Fruit fly (Drosophila melanogaster) whole organism, embryonic: ENCODE results near the gene zye.

ENCODE experiments used
- Atf6 ChIP-seq: fragments of 200-800 bp; sonication (Bioruptor generic); IDR thresholded peaks from 2 replicates; pipeline ENCODE4 v1.3.6; 2022; ENCODE audit warnings: missing biosample characterization, missing genetic modification characterization
- B-H1 ChIP-seq: fragments of 200-800 bp; sonication (Bioruptor generic); IDR thresholded peaks from 3 replicates; pipeline ENCODE4 v1.3.6; 2022; ENCODE audit warnings: missing biosample characterization, missing genetic modification characterization
- B-H2 ChIP-seq: fragments of 200-800 bp; sonication (Bioruptor generic); optimal IDR thresholded peaks from 2 replicates; lab custom pipeline; 2018; ENCODE audit warnings: missing biosample characterization, mild to moderate bottlenecking, missing genetic modification characterization
- Bgb ChIP-seq: fragments of 200-800 bp; sonication (Bioruptor generic); IDR thresholded peaks from 2 replicates; pipeline ENCODE4 v1.3.6; 2022; ENCODE audit warnings: missing biosample characterization, missing genetic modification characterization; ENCODE audit not compliant: partially characterized antibody
- CG10274 ChIP-seq: fragments of 200-800 bp; sonication (Bioruptor generic); optimal IDR thresholded peaks from 3 replicates; lab custom pipeline; 2017; ENCODE audit warnings: missing biosample characterization, mild to moderate bottlenecking, missing genetic modification characterization
- CG10321 ChIP-seq: fragments of 200-800 bp; sonication (Bioruptor generic); IDR thresholded peaks from 2 replicates; pipeline ENCODE4 v1.3.6; 2022; ENCODE audit warnings: missing biosample characterization, missing genetic modification characterization
- CG10543 ChIP-seq: fragments of 200-800 bp; sonication (Bioruptor generic); optimal IDR thresholded peaks from 3 replicates; lab custom pipeline; 2017; ENCODE audit warnings: missing biosample characterization, mild to moderate bottlenecking, missing genetic modification characterization, moderate library complexity
- CG10565 ChIP-seq: fragments of 200-800 bp; sonication (Bioruptor generic); optimal IDR thresholded peaks from 3 replicates; lab custom pipeline; 2016; ENCODE audit warnings: missing biosample characterization, mild to moderate bottlenecking, missing genetic modification characterization
- CG11093 ChIP-seq: fragments of 200-800 bp; sonication (Bioruptor generic); IDR thresholded peaks from 3 replicates; pipeline ENCODE4 v1.3.6; 2022; ENCODE audit warnings: missing biosample characterization, missing genetic modification characterization
- CG12104 ChIP-seq: fragments of 200-800 bp; sonication (Bioruptor generic); optimal IDR thresholded peaks from 3 replicates; lab custom pipeline; 2016; ENCODE audit warnings: missing biosample characterization, missing genetic modification characterization
- CG13123 ChIP-seq: fragments of 200-800 bp; sonication (Bioruptor generic); optimal IDR thresholded peaks from 2 replicates; lab custom pipeline; 2016; ENCODE audit warnings: missing biosample characterization, missing genetic modification characterization
- CG14965 ChIP-seq: fragments of 200-800 bp; sonication (Bioruptor generic); optimal IDR thresholded peaks from 2 replicates; lab custom pipeline; 2016; ENCODE audit warnings: missing biosample characterization, missing genetic modification characterization, borderline replicate concordance
- CG15514 ChIP-seq: fragments of 200-800 bp; sonication (Bioruptor generic); optimal IDR thresholded peaks from 3 replicates; lab custom pipeline; 2017; ENCODE audit warnings: missing biosample characterization, missing genetic modification characterization, mild to moderate bottlenecking, moderate library complexity, missing genetic modification reagents
- CG17802 ChIP-seq: fragments of 200-800 bp; sonication (Bioruptor generic); optimal IDR thresholded peaks from 2 replicates; lab custom pipeline; 2018; ENCODE audit warnings: missing biosample characterization, mild to moderate bottlenecking, missing genetic modification characterization, moderate library complexity
- CG17829 ChIP-seq: fragments of 200-800 bp; optimal IDR thresholded peaks from 2 replicates; lab custom pipeline; 2019; ENCODE audit warnings: missing biosample characterization, mild to moderate bottlenecking, missing genetic modification characterization, moderate library complexity
- CG31224 ChIP-seq: fragments of 200-800 bp; sonication (Bioruptor generic); IDR thresholded peaks from 2 replicates; pipeline ENCODE4 v1.3.6; 2022; ENCODE audit warnings: missing biosample characterization, missing genetic modification characterization
- CG33213 ChIP-seq: fragments of 200-800 bp; sonication (Bioruptor generic); optimal IDR thresholded peaks from 3 replicates; lab custom pipeline; 2016; ENCODE audit warnings: missing biosample characterization, missing genetic modification characterization
- CG33557 ChIP-seq: fragments of 200-800 bp; sonication (Bioruptor generic); optimal IDR thresholded peaks from 2 replicates; lab custom pipeline; 2019; ENCODE audit warnings: missing biosample characterization, mild to moderate bottlenecking, missing genetic modification characterization, moderate library complexity
- CG3407 ChIP-seq: fragments of 200-800 bp; sonication (Bioruptor generic); optimal IDR thresholded peaks from 2 replicates; lab custom pipeline; 2018; ENCODE audit warnings: missing biosample characterization, mild to moderate bottlenecking, missing genetic modification characterization
- CG4820 ChIP-seq: fragments of 200-800 bp; sonication (Bioruptor generic); optimal IDR thresholded peaks from 3 replicates; lab custom pipeline; 2016; ENCODE audit warnings: missing biosample characterization, missing genetic modification characterization
- CG4854 ChIP-seq: fragments of 200-800 bp; sonication (Bioruptor generic); optimal IDR thresholded peaks from 2 replicates; lab custom pipeline; 2016; ENCODE audit warnings: missing biosample characterization, missing genetic modification characterization, inconsistent platforms
- CG7987 ChIP-seq: fragments of 200-800 bp; sonication (Bioruptor generic); optimal IDR thresholded peaks from 2 replicates; lab custom pipeline; 2018; ENCODE audit warnings: missing biosample characterization, mild to moderate bottlenecking, missing genetic modification characterization, moderate library complexity
- CG8089 ChIP-seq: fragments of 200-800 bp; sonication (Bioruptor generic); optimal IDR thresholded peaks from 3 replicates; lab custom pipeline; 2016; ENCODE audit warnings: missing biosample characterization, missing genetic modification characterization
- CG8359 ChIP-seq: fragments of 200-800 bp; sonication (Bioruptor generic); optimal IDR thresholded peaks from 2 replicates; lab custom pipeline; 2017; ENCODE audit warnings: missing biosample characterization, mild to moderate bottlenecking, missing genetic modification characterization, borderline replicate concordance
- CG8924 ChIP-seq: fragments of 200-800 bp; optimal IDR thresholded peaks from 3 replicates; lab custom pipeline; 2019; ENCODE audit warnings: missing biosample characterization, mild to moderate bottlenecking, missing genetic modification characterization, moderate library complexity
- Deaf1 ChIP-seq: fragments of 200-800 bp; optimal IDR thresholded peaks from 3 replicates; lab custom pipeline; 2019; ENCODE audit warnings: missing biosample characterization, mild to moderate bottlenecking, missing genetic modification characterization, moderate library complexity
- Fer1 ChIP-seq: fragments of 200-800 bp; sonication (Bioruptor generic); optimal IDR thresholded peaks from 2 replicates; lab custom pipeline; 2017; ENCODE audit warnings: missing biosample characterization, mild to moderate bottlenecking, missing genetic modification characterization
- Nf-YC ChIP-seq: fragments of 200-800 bp; optimal IDR thresholded peaks from 3 replicates; lab custom pipeline; 2019; ENCODE audit warnings: missing biosample characterization, mild to moderate bottlenecking, missing genetic modification characterization, moderate library complexity
- Ptx1 ChIP-seq: fragments of 200-800 bp; sonication (Bioruptor generic); IDR thresholded peaks from 2 replicates; pipeline ENCODE4 v1.3.6; 2022; ENCODE audit warnings: missing biosample characterization, missing genetic modification characterization
- dm ChIP-seq: fragments of 200-800 bp; sonication (Bioruptor generic); optimal IDR thresholded peaks from 3 replicates; lab custom pipeline; 2016; ENCODE audit warnings: missing biosample characterization, missing genetic modification characterization
- dpn ChIP-seq, 2 experiments: fragments of 200-800 bp; sonication (Bioruptor generic); optimal IDR thresholded peaks; 3 replicates each; lab custom pipeline; 2016; ENCODE audit warnings: missing biosample characterization in 2 of 2, missing genetic modification characterization in 2 of 2
- exex ChIP-seq: fragments of 200-800 bp; sonication (Bioruptor generic); optimal IDR thresholded peaks from 4 replicates; lab custom pipeline; 2018; ENCODE audit warnings: missing biosample characterization, mild to moderate bottlenecking, missing genetic modification characterization, moderate library complexity
- gro ChIP-seq: fragments of 200-800 bp; sonication (Bioruptor generic); optimal IDR thresholded peaks from 2 replicates; lab custom pipeline; 2016; ENCODE audit warnings: missing biosample characterization, missing genetic modification characterization
- hkb ChIP-seq, 2 experiments: fragments of 200-800 bp in 1 of 2; fragments of >200 bp in 1 of 2; sonication (Bioruptor generic) in 1 of 2; IDR thresholded peaks in 1 of 2; optimal IDR thresholded peaks in 1 of 2; 2 replicates each; pipeline versions ENCODE4 v1.3.6 to Lab custom; 2017 to 2022; ENCODE audit warnings: missing biosample characterization in 1 of 2, missing genetic modification characterization in 1 of 2
- jumu ChIP-seq: fragments of 200-800 bp; sonication (Bioruptor generic); optimal IDR thresholded peaks from 3 replicates; lab custom pipeline; 2016; ENCODE audit warnings: missing biosample characterization, missing genetic modification characterization
- kah ChIP-seq: fragments of 200-800 bp; sonication (Bioruptor generic); optimal IDR thresholded peaks from 2 replicates; lab custom pipeline; 2018; ENCODE audit warnings: missing biosample characterization, mild to moderate bottlenecking, missing genetic modification characterization
- lilli ChIP-seq: fragments of 200-800 bp; sonication (Bioruptor generic); optimal IDR thresholded peaks from 3 replicates; lab custom pipeline; 2016; ENCODE audit warnings: missing biosample characterization, missing genetic modification characterization
- luna ChIP-seq: fragments of 200-800 bp; sonication (Bioruptor generic); optimal IDR thresholded peaks from 2 replicates; lab custom pipeline; 2016; ENCODE audit warnings: missing biosample characterization, missing genetic modification characterization
- nau ChIP-seq: fragments of 200-800 bp; sonication (Bioruptor generic); optimal IDR thresholded peaks from 3 replicates; lab custom pipeline; 2017; ENCODE audit warnings: missing biosample characterization, mild to moderate bottlenecking, missing genetic modification characterization, missing genetic modification reagents
- pb ChIP-seq: fragments of 200-800 bp; sonication (Bioruptor generic); optimal IDR thresholded peaks from 3 replicates; lab custom pipeline; 2016; ENCODE audit warnings: missing biosample characterization, missing genetic modification characterization
- pfk ChIP-seq: fragments of 200-800 bp; sonication (Bioruptor generic); optimal IDR thresholded peaks from 2 replicates; lab custom pipeline; 2018; ENCODE audit warnings: missing biosample characterization, mild to moderate bottlenecking, missing genetic modification characterization, moderate library complexity
- pros ChIP-seq: fragments of 200-800 bp; sonication (Bioruptor generic); optimal IDR thresholded peaks from 3 replicates; lab custom pipeline; 2019; ENCODE audit warnings: missing biosample characterization, mild to moderate bottlenecking, missing genetic modification characterization, moderate library complexity
- schlank ChIP-seq: fragments of 200-800 bp; sonication (Bioruptor generic); optimal IDR thresholded peaks from 2 replicates; lab custom pipeline; 2018; ENCODE audit warnings: missing biosample characterization, mild to moderate bottlenecking, missing genetic modification characterization
- scrt ChIP-seq: fragments of 200-800 bp; sonication (Bioruptor generic); optimal IDR thresholded peaks from 2 replicates; lab custom pipeline; 2018; ENCODE audit warnings: missing biosample characterization, mild to moderate bottlenecking, missing genetic modification characterization, moderate library complexity
- sens ChIP-seq: fragments of 200-800 bp; sonication (Bioruptor generic); peaks from one replicate; lab custom pipeline; 2016; ENCODE audit warnings: missing biosample characterization, missing genetic modification characterization
- slbo ChIP-seq: fragments of 200-800 bp; sonication (Bioruptor generic); IDR thresholded peaks from 2 replicates; pipeline ENCODE4 v1.3.6; 2022; ENCODE audit warnings: missing biosample characterization, missing genetic modification characterization
- sug ChIP-seq: fragments of 200-800 bp; optimal IDR thresholded peaks from 2 replicates; lab custom pipeline; 2019; ENCODE audit warnings: missing biosample characterization, mild to moderate bottlenecking, missing genetic modification characterization, moderate library complexity
- tup ChIP-seq: fragments of 200-800 bp; sonication (Bioruptor generic); optimal IDR thresholded peaks from 2 replicates; lab custom pipeline; 2016; ENCODE audit warnings: missing biosample characterization, mild to moderate bottlenecking, missing genetic modification characterization, moderate library complexity

Gene zye

DNA sequence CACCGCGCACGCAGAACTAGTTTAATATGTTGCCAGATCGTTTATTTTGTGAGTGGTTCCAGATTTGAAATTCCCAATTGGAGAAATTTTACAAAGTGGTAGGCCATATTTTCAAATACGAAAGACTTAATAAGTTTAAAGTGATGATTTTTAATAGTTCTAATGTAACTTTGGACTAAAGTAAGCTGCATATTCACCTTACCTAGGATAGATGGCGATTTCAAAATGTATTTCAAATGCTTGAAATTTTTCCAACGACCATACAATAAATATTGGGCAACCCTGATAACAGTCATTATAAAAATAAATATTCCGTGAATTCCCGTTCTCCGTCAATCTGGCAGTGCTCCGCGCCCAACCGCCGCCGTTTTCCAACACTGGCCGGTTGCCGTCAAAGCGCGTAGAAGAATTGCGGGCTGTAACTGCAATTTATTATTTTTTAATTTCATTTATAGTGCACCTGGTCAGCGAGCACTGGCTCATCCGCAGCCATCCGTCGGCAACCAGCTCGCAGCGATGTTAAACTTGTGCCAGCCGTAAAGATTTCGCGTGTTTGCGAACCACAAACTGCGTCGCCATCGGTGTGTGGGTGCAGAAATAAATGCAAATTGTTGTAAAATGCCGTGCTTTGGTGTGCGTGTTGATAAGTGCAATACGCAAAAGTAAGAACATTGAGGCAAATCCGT lies 37.4 kb upstream of the zye start, which contains the start of the genes Ide and RhoBTB (continued):
- TF ChIP-seq CG8359 (GFP tag; lab: Kevin White, UChicago) (peak; percentile 31), lilli (GFP tag; lab: Kevin White, UChicago) (peak; percentile 90), hkb (optimal IDR thresholded peaks at IDR 0.05; lab: Kevin White, UChicago) (peak; percentile 96), hkb (GFP tag; IDR thresholded peaks at IDR 0.05; lab: Robert Waterston, UW) (peak; percentile 40; the same call in 1 of the 2 replicates), CG7987 (GFP tag; lab: Kevin White, UChicago) (peak; percentile 21), CG3407 (GFP tag; lab: Kevin White, UChicago) (peak; percentile 25), gro (GFP tag; lab: Kevin White, UChicago) (peak; percentile 84), CG10321 (GFP tag; lab: Robert Waterston, UW) (no peak), CG10543 (GFP tag; lab: Kevin White, UChicago) (peak; percentile 85), tup (GFP tag; lab: Kevin White, UChicago) (peak; percentile 47), CG13123 (GFP tag; lab: Kevin White, UChicago) (peak; percentile 52), CG17802 (tag; lab: Kevin White, UChicago) (peak; percentile 25), schlank (tag; lab: Kevin White, UChicago) (peak; percentile 76), CG4854 (GFP tag; lab: Kevin White, UChicago) (peak; percentile 55), pros (GFP tag; lab: Kevin White, UChicago) (no peak), pb (GFP tag; lab: Kevin White, UChicago) (peak; percentile 61), CG8924 (peak; percentile 76), Fer1 (GFP tag; lab: Kevin White, UChicago) (peak; percentile 60), CG11093 (GFP tag; lab: Robert Waterston, UW) (peak; percentile 70; the same call in 1 of the 3 replicates), CG10565 (GFP tag; lab: Kevin White, UChicago) (no peak), CG31224 (GFP tag; lab: Robert Waterston, UW) (peak; percentile 64), CG33213 (GFP tag; lab: Kevin White, UChicago) (peak; percentile 81), B-H1 (GFP tag; lab: Robert Waterston, UW) (no peak), sens (GFP tag; lab: Kevin White, UChicago) (peak; percentile 92), CG12104 (peak; percentile 69), dpn (GFP tag; optimal IDR thresholded peaks at IDR 0.05; lab: Kevin White, UChicago) (peak; percentile 83 to 88), slbo (GFP tag; lab: Robert Waterston, UW) (peak; percentile 94), luna (GFP tag; lab: Kevin White, UChicago) (peak; percentile 80), Ptx1 (peak; percentile 76), Bgb (GFP tag; lab: Robert Waterston, UW) (peak; percentile 34; the same call in 1 of the 2 replicates), pfk (GFP tag; lab: Kevin White, UChicago) (no peak), exex (tag; lab: Kevin White, UChicago) (peak; percentile 44), CG4820 (peak; percentile 70), kah (GFP tag; lab: Kevin White, UChicago) (peak; percentile 22), dm (GFP tag; lab: Kevin White, UChicago) (peak; percentile 72), Atf6 (GFP tag; lab: Robert Waterston, UW) (peak; percentile 63; the same call in 1 of the 2 replicates), B-H2 (GFP tag; lab: Kevin White, UChicago) (peak; percentile 82), Nf-YC (no peak), CG10274 (peak; percentile 38), nau (GFP tag; lab: Kevin White, UChicago) (no peak), CG17829 (tag; lab: Kevin White, UChicago) (peak; percentile 79), sug (tag; lab: Kevin White, UChicago) (peak; percentile 91), CG8089 (GFP tag; lab: Kevin White, UChicago) (peak; percentile 77), CG15514 (GFP tag; lab: Kevin White, UChicago) (peak; percentile 98), jumu (GFP tag; lab: Kevin White, UChicago) (peak; percentile 91), scrt (GFP tag; lab: Kevin White, UChicago) (no peak), CG14965 (peak; percentile 22), CG33557 (GFP tag; lab: Kevin White, UChicago) (peak; percentile 65), Deaf1 (no peak)
